Fruit fly (Drosophila melanogaster): Measurements from ENCODE around the gene jvl.

The jvl gene

DNA sequence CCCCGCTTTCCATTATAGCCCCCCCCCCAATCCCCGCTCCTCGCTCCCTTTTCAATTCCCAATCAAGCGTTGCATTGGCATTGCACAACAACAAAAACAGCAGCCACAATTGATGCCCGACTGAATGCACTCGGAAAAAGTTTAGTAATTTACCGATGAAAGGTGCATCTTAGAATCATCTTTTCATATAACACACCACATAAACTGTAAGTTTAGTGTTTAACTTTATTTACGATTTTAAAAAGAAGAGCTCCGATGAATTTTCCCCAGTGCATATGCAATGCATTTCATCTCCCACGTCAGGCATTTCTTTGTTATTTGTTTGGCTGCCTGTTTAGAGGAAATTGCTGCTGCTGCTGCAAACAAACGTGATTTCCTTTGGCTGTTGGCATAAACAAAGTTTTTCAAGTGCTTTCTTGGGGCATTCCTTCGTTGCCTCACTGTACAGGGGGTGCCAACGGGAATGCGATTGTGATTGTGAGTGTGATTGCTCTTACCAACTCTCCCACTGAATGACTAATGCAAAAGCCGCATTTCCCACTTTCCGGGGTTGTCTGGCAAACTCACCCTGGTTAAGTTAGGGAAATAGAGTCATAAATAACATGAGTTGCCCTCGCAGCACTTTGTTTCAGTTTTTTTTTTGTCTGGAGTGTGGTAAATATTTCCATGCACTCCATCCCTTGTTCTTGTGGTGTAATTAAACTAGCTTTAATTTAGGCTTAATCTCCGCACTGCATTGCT lies 49.0 kb upstream of the jvl start (continued):
- peak; percentile 31 for TF ChIP-seq Nf-YB (GFP tag; optimal IDR thresholded peaks at IDR 0.05)
- TF ChIP-seq CG14667 (GFP tag; IDR thresholded peaks at IDR 0.05): peak; percentile 35; the same call in 1 of the 2 replicates
- TF ChIP-seq Aef1 (GFP tag; IDR thresholded peaks at IDR 0.05): peak; percentile 33; the same call in 2 of the 3 replicates
- no peak for TF ChIP-seq al (GFP tag; IDR thresholded peaks at IDR 0.05)
- TF ChIP-seq CG32772 (GFP tag; IDR thresholded peaks at IDR 0.05): peak; percentile 55; the same call in 1 of the 2 replicates
- no peak for TF ChIP-seq fd102C (GFP tag; optimal IDR thresholded peaks at IDR 0.05)
- TF ChIP-seq Ptx1 (GFP tag; IDR thresholded peaks at IDR 0.05): peak; percentile 51
- peak; percentile 33 for TF ChIP-seq CG10462 (GFP tag; optimal IDR thresholded peaks at IDR 0.05)
- TF ChIP-seq CG17568 (GFP tag; optimal IDR thresholded peaks at IDR 0.05): peak; percentile 32
- no peak for TF ChIP-seq CG34224 (GFP tag; IDR thresholded peaks at IDR 0.05; ENCODE audit: partially characterized antibody)
- TF ChIP-seq CG7357 (GFP tag; IDR thresholded peaks at IDR 0.05): peak; percentile 58; the same call in 1 of the 3 replicates
- TF ChIP-seq ttk (GFP tag; IDR thresholded peaks at IDR 0.05): peak; percentile 53; the same call in 1 of the 2 replicates
- peak; percentile 70 for TF ChIP-seq CG5245 (GFP tag; optimal IDR thresholded peaks at IDR 0.05)
- TF ChIP-seq ind (GFP tag; optimal IDR thresholded peaks at IDR 0.05): peak; percentile 53
- TF ChIP-seq wek (GFP tag; optimal IDR thresholded peaks at IDR 0.05): peak; percentile 29
- peak; percentile 75 for TF ChIP-seq CG2202 (tag; optimal IDR thresholded peaks at IDR 0.05)
- TF ChIP-seq CG3281 (GFP tag; optimal IDR thresholded peaks at IDR 0.05): no peak
- TF ChIP-seq sc (optimal IDR thresholded peaks at IDR 0.05): no peak
- peak; percentile 63 for TF ChIP-seq sc (GFP tag; optimal IDR thresholded peaks at IDR 0.05)
- TF ChIP-seq Dek (tag; optimal IDR thresholded peaks at IDR 0.05): no peak
- 0 out of 3 replicates have a peak, but pooled peaks have one; percentile 66 for TF ChIP-seq CG3726 (GFP tag; IDR thresholded peaks at IDR 0.05)
- peak in 1 of 2 experiments; percentile 62 for TF ChIP-seq Eip74EF (GFP tag; optimal IDR thresholded peaks at IDR 0.05)
- peak; percentile 60 for TF ChIP-seq Chrac-16 (GFP tag; optimal IDR thresholded peaks at IDR 0.05)
- TF ChIP-seq CG13775 (GFP tag; optimal IDR thresholded peaks at IDR 0.05): peak; percentile 45
- peak; percentile 50 for TF ChIP-seq ssp (GFP tag; IDR thresholded peaks at IDR 0.05)
- TF ChIP-seq H2.0 (GFP tag; IDR thresholded peaks at IDR 0.05): peak; percentile 45
- peak; percentile 82 for TF ChIP-seq fd96Cb (tag; optimal IDR thresholded peaks at IDR 0.05)
- peak; percentile 30 for TF ChIP-seq CG18599 (GFP tag; optimal IDR thresholded peaks at IDR 0.05)
- TF ChIP-seq CG14710 (tag; optimal IDR thresholded peaks at IDR 0.05): peak; percentile 86
- TF ChIP-seq CG5180 (GFP tag; optimal IDR thresholded peaks at IDR 0.05): peak; percentile 22
- TF ChIP-seq Ravus (GFP tag; IDR thresholded peaks at IDR 0.05): peak; percentile 19; the same call in 1 of the 2 replicates
- peak; percentile 70 for TF ChIP-seq tin (GFP tag; optimal IDR thresholded peaks at IDR 0.05)
- peak; percentile 29 for TF ChIP-seq salm (tag; optimal IDR thresholded peaks at IDR 0.05)
- TF ChIP-seq disco-r (GFP tag; optimal IDR thresholded peaks at IDR 0.05): peak; percentile 35
- TF ChIP-seq CG7271 (tag; optimal IDR thresholded peaks at IDR 0.05): peak; percentile 2
- peak; percentile 7 for TF ChIP-seq dm (GFP tag; optimal IDR thresholded peaks at IDR 0.05)
- TF ChIP-seq jigr1 (GFP tag; IDR thresholded peaks at IDR 0.05): no peak
- peak; percentile 60; the same call in 1 of the 2 replicates for TF ChIP-seq stc (GFP tag; IDR thresholded peaks at IDR 0.05)
- TF ChIP-seq mld (GFP tag; IDR thresholded peaks at IDR 0.05; ENCODE audit: partially characterized antibody): no peak
- no peak for TF ChIP-seq CG13296 (GFP tag; optimal IDR thresholded peaks at IDR 0.05)
- TF ChIP-seq bsh (GFP tag; optimal IDR thresholded peaks at IDR 0.05): peak; percentile 53 to 91
- peak; percentile 27; the same call in 1 of the 3 replicates for TF ChIP-seq B-H1 (GFP tag; IDR thresholded peaks at IDR 0.05)
- TF ChIP-seq kni (GFP tag; optimal IDR thresholded peaks at IDR 0.05): peak; percentile 43
- peak; percentile 71 to 79 for TF ChIP-seq chif (GFP tag; optimal IDR thresholded peaks at IDR 0.05)
- TF ChIP-seq tap (tag; optimal IDR thresholded peaks at IDR 0.05): peak; percentile 57
- peak in 1 of 3 experiments; percentile 83 for TF ChIP-seq lola (GFP tag; optimal IDR thresholded peaks at IDR 0.05)
- TF ChIP-seq sens (GFP tag): peak; percentile 95
- TF ChIP-seq Sry-δ (GFP tag; optimal IDR thresholded peaks at IDR 0.05): peak; percentile 13

Data from whole organism, embryonic.